Worm (Caenorhabditis elegans) whole organism, early embryonic: ENCODE measurements around the gene srx-136.

Source experiments
- B0310.2 ChIP-seq: sonication (generic microtip); optimal IDR thresholded peaks from 2 replicates; lab custom pipeline; 2016; ENCODE audit warnings: mild to moderate bottlenecking, missing genetic modification characterization, missing compliant biosample characterization
- F13C5.2 ChIP-seq: sonication (generic microtip); optimal IDR thresholded peaks from 2 replicates; lab custom pipeline; 2017; ENCODE audit warnings: mild to moderate bottlenecking, missing genetic modification characterization, inconsistent platforms, missing compliant biosample characterization
- aly-1 ChIP-seq: sonication (generic microtip); optimal IDR thresholded peaks from 2 replicates; lab custom pipeline; 2016; ENCODE audit warnings: missing genetic modification characterization, missing compliant biosample characterization
- ama-1 ChIP-seq: fragments of 150-350 bp; optimal IDR thresholded peaks from 2 replicates; lab custom pipeline; 2014
- ceh-13 ChIP-seq: fragments of 200-800 bp; sonication (Bioruptor generic); optimal IDR thresholded peaks from 2 replicates; lab custom pipeline; 2018; ENCODE audit warnings: mild to moderate bottlenecking, missing genetic modification characterization, missing compliant biosample characterization
- ceh-36 ChIP-seq: sonication (generic microtip); optimal IDR thresholded peaks from 2 replicates; lab custom pipeline; 2016; ENCODE audit warnings: missing genetic modification characterization, inconsistent platforms, missing compliant biosample characterization
- ets-7 ChIP-seq: sonication (generic microtip); optimal IDR thresholded peaks from 2 replicates; lab custom pipeline; 2016; ENCODE audit warnings: missing genotype, missing genetic modification characterization, missing compliant biosample characterization
- flt-1 ChIP-seq: fragments of 200-800 bp; sonication (Bioruptor generic); IDR thresholded peaks from 2 replicates; pipeline ENCODE4 v1.3.6; 2022; ENCODE audit warnings: missing genetic modification characterization, missing compliant biosample characterization
- hmbx-1 ChIP-seq: sonication (generic microtip); optimal IDR thresholded peaks from 2 replicates; lab custom pipeline; 2016; ENCODE audit warnings: mild to moderate bottlenecking, missing genetic modification characterization, missing compliant biosample characterization
- hmg-4 ChIP-seq: fragments of 200-800 bp; sonication (Bioruptor generic); optimal IDR thresholded peaks from 2 replicates; lab custom pipeline; 2018; ENCODE audit warnings: mild to moderate bottlenecking, missing genetic modification characterization, missing compliant biosample characterization
- hnd-1 ChIP-seq: sonication (generic microtip); optimal IDR thresholded peaks from 2 replicates; lab custom pipeline; 2016; ENCODE audit warnings: missing genetic modification characterization, missing compliant biosample characterization
- pes-1 ChIP-seq: fragments of 200-800 bp; sonication (Bioruptor generic); IDR thresholded peaks from 2 replicates; pipeline ENCODE4 v1.3.6; 2022; ENCODE audit warnings: missing genetic modification reagents, missing genetic modification characterization, missing compliant biosample characterization
- scrt-1 ChIP-seq: fragments of 200-800 bp; sonication (Bioruptor generic); IDR thresholded peaks from 2 replicates; pipeline ENCODE4 v1.3.6; 2022; ENCODE audit warnings: missing genetic modification characterization, missing compliant biosample characterization
- sea-1 ChIP-seq: fragments of 200-800 bp; sonication (Bioruptor generic); conservative IDR thresholded peaks from 2 replicates; pipeline ENCODE4 v1.3.6; 2022; ENCODE audit warnings: missing genetic modification characterization, missing compliant biosample characterization
- tbx-11 ChIP-seq: fragments of 200-800 bp; sonication (Bioruptor generic); IDR thresholded peaks from 2 replicates; pipeline ENCODE4 v1.3.6; 2022; ENCODE audit warnings: missing genetic modification characterization, missing compliant biosample characterization
- tbx-37 ChIP-seq: fragments of 200-800 bp; sonication (Bioruptor generic); conservative IDR thresholded peaks from 2 replicates; pipeline ENCODE4 v1.3.6; 2022; ENCODE audit warnings: missing genetic modification reagents, missing genetic modification characterization, missing compliant biosample characterization
- tra-4 ChIP-seq: sonication (generic microtip); optimal IDR thresholded peaks from 2 replicates; lab custom pipeline; 2017; ENCODE audit warnings: missing genetic modification characterization, missing compliant biosample characterization

Gene srx-136

DNA sequence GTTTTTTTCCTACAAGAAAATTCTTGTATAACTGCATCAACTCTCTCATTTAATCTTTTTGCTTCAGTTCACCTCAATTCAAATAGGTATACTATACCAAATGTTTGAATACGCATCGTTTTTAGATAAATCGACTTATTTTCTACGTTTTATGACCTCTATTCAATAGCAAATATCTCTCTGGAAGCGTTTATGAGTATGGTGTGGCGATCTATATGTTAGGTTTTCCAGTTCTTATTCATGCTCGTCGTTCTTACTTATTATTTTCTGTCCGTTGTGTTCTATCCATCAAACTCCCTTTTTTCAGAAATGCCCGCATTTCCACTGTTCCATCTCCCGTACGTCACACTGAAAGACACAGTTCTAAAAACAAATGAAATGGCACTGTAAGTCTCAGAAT lies 23.4 kb downstream of the srx-136 start, which contains the start of gene T22G5.3:
Gene T22G5.3 (plus strand): TSS at position 301 of the 400 bp plus-strand sequence.
- TF ChIP-seq hnd-1: no peak
- no peak for TF ChIP-seq hmbx-1 (tag; lab: Kevin White, UChicago)
- no peak for TF ChIP-seq scrt-1 (GFP tag; lab: Robert Waterston, UW)
- TF ChIP-seq ceh-13 (GFP tag; lab: Kevin White, UChicago): no peak
- no peak for TF ChIP-seq B0310.2 (tag; lab: Kevin White, UChicago)
- no peak for TF ChIP-seq pes-1 (GFP tag; lab: Robert Waterston, UW)
- no peak for TF ChIP-seq ceh-36 (tag; lab: Kevin White, UChicago)
- no peak for TF ChIP-seq tra-4 (tag; lab: Kevin White, UChicago)
- TF ChIP-seq flt-1 (GFP tag; lab: Robert Waterston, UW): no peak
- TF ChIP-seq hmg-4 (GFP tag; lab: Kevin White, UChicago): no peak
- TF ChIP-seq F13C5.2 (tag; lab: Kevin White, UChicago): no peak
- TF ChIP-seq tbx-11 (GFP tag; lab: Robert Waterston, UW): no peak
- no peak for TF ChIP-seq aly-1 (tag; lab: Kevin White, UChicago)

DNA sequence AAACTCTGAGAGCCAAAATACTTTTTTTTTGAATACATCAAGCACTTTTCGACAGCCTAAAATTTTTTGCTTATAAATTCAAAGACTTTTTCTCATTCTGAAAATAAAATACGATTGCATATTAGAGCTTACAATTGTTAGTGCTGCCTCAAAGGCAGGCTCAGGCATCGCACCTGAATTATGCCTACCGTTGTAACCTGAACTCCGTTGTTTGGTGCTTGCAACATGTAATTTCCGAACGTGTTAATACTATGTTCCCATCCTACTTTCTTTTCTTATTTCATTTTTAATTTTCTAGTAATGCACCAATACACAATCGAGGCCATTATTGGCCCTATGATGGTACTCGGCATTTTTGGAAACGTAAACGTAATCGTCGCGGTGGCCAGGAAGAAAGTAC lies 30.1 kb downstream of the srx-136 start, which contains the start of gene srsx-19:
Gene srsx-19 (plus strand): TSS at position 301 of the 400 bp plus-strand sequence.
- no peak for TF ChIP-seq hmg-4 (GFP tag; lab: Kevin White, UChicago)
- no peak for TF ChIP-seq ets-7 (tag; lab: Kevin White, UChicago)
- no peak for TF ChIP-seq aly-1 (tag; lab: Kevin White, UChicago)

DNA sequence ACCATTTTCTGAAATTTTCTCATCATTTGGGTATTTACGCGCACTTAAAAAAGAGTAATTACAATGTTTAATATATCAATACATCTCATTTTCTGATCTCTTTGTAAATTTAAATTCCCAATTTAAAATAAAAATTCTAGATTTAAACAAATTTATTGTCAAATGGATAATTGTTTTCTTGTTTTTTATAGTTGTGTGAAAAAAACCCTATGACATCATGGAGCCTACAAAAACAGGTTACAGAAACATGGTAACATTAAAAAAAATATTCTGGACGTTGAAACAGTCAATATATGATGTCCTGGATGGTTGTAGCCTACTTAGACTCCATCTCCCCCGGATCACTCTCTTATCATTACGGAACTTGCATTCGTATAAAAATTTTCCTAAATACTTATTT lies 32.3 kb downstream of the srx-136 start, which contains the start of gene spp-12:
Gene spp-12 (plus strand): TSS at position 301 of the 400 bp plus-strand sequence.
- TF ChIP-seq scrt-1 (GFP tag; lab: Robert Waterston, UW) (no peak), B0310.2 (tag; lab: Kevin White, UChicago) (no peak), hmbx-1 (tag; lab: Kevin White, UChicago) (no peak), F13C5.2 (tag; lab: Kevin White, UChicago) (no peak), hmg-4 (GFP tag; lab: Kevin White, UChicago) (no peak), tbx-37 (GFP tag; lab: Robert Waterston, UW) (no peak), flt-1 (GFP tag; lab: Robert Waterston, UW) (no peak), sea-1 (GFP tag; lab: Robert Waterston, UW) (no peak), ceh-13 (GFP tag; lab: Kevin White, UChicago) (no peak), hnd-1 (no peak), tra-4 (tag; lab: Kevin White, UChicago) (no peak), tbx-11 (GFP tag; lab: Robert Waterston, UW) (no peak), aly-1 (tag; lab: Kevin White, UChicago) (no peak), ceh-36 (tag; lab: Kevin White, UChicago) (no peak)

DNA sequence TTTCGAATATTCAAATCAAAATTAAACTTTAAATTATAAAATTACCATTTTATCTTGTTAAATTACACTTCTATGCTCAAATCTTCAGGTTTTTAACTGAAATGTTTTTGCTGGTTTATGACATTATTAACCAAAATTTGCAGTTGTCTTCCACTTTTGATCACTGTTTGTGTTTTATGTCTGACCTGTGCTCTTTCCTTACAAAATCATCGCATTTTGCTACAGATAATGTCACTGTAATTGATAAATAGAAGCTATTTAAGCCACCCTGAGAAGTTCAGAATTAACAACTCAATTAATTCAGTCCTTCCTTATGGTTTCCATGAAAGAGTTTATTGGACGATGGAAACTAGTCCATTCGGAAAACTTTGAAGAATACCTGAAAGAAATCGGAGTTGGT lies 33.2 kb downstream of the srx-136 start, which contains the start of gene lbp-8:
Gene lbp-8 (plus strand): TSS at position 301 of the 400 bp plus-strand sequence.
- TF ChIP-seq hmg-4 (GFP tag; lab: Kevin White, UChicago): no peak
- no peak for TF ChIP-seq tbx-11 (GFP tag; lab: Robert Waterston, UW)
- TF ChIP-seq scrt-1 (GFP tag; lab: Robert Waterston, UW): no peak
- TF ChIP-seq tra-4 (tag; lab: Kevin White, UChicago): no peak
- TF ChIP-seq ama-1 (lab: Kevin White, UChicago): no peak

DNA sequence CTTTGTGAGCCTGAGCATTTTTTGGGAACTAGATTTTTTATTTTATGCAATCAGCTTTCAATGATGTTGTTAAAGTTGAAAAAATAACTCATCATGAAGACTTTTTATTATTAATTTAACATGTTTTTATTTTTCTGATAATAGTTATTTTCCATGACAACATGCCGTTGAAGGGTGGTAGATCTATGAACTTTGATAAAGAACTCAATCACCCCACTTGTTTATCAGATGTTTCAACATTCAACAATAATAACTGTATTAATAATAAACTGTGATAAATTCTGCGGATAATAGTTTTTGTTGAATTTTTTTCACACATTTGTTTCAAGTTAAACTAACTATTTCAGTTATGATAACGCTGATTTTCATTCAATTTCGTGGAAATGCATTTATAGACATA lies 34.3 kb downstream of the srx-136 start:
- TF ChIP-seq ceh-36 (tag; lab: Kevin White, UChicago): no peak
- TF ChIP-seq aly-1 (tag; lab: Kevin White, UChicago): no peak
- TF ChIP-seq ceh-13 (GFP tag; lab: Kevin White, UChicago): no peak

DNA sequence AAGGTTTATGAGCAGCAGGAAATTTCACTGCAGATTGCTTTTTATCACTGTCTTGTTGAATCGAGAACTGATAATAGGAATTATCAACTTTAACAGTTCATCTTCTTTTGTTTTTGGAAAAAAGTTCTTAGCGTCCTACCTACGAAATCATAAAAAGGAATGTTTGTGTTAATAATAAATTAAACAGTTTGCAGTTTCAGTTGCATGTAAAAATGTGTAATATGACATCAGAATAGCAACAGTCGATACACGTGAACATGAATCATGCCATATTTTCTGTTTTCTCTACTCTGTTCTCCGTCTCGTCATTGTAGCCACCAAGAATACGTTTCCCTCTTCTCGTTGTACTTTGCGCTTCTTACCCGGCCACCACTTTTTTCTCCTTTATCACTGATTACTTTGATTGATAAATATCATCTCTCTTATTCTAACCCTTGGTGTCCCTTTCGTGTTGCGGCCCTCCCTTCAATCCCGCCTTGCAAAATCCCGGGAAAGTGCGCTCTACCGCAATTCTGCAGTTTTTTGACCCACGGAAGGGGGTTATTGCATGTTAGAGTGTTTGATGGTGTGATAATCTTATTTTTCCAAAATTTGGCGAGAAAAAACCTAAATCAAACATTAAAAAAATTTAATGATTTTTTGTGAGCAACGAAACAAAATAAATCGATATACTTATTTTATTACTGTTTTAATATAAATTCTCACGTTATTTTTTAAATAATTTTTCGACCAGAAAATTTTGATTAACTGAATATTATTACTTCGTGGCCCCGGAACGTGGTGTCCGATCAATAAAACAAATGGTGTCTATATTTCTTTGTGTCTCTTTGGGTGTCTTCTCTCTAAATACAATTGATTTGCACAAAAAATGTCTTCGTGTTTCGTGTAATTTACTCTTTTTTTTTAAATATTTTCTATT lies 35.5 kb downstream of the srx-136 start, which contains the start of gene sptl-3:
Gene sptl-3 (plus strand): TSS at position 869 of the 919 bp plus-strand sequence.
- no peak for TF ChIP-seq ets-7 (tag; lab: Kevin White, UChicago)
- no peak for TF ChIP-seq flt-1 (GFP tag; lab: Robert Waterston, UW)
- no peak for TF ChIP-seq ceh-13 (GFP tag; lab: Kevin White, UChicago)
- no peak for TF ChIP-seq scrt-1 (GFP tag; lab: Robert Waterston, UW)
- no peak for TF ChIP-seq sea-1 (GFP tag; lab: Robert Waterston, UW)
- TF ChIP-seq tbx-37 (GFP tag; lab: Robert Waterston, UW): no peak
- TF ChIP-seq pes-1 (GFP tag; lab: Robert Waterston, UW): no peak
- no peak for TF ChIP-seq tbx-11 (GFP tag; lab: Robert Waterston, UW)
- TF ChIP-seq hmbx-1 (tag; lab: Kevin White, UChicago): no peak
- TF ChIP-seq ceh-36 (tag; lab: Kevin White, UChicago): no peak
- TF ChIP-seq tra-4 (tag; lab: Kevin White, UChicago): no peak
- no peak for TF ChIP-seq F13C5.2 (tag; lab: Kevin White, UChicago)
- no peak for TF ChIP-seq aly-1 (tag; lab: Kevin White, UChicago)
- TF ChIP-seq hmg-4 (GFP tag; lab: Kevin White, UChicago): no peak
- TF ChIP-seq B0310.2 (tag; lab: Kevin White, UChicago): no peak
- no peak for TF ChIP-seq hnd-1
- TF ChIP-seq ama-1 (lab: Kevin White, UChicago): no peak

DNA sequence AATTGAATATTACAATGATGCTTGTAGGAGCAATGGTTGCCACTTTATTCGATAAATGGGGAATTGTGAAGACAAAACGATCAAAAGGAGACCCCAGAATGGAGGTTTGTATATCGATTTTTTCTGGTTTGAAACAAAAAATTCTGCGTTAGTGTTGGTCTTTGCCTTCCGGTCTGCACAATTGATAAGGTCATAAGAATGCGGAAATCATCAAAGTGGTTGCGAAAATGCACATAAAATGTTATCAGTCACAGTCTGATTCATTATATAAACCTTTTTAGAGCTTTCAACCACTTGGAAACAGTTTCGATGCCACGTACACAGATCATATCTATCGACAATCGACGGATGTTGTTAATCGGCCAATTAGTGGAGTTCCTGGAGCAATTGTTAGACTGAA lies 36.4 kb downstream of the srx-136 start:
- TF ChIP-seq ets-7 (tag; lab: Kevin White, UChicago) (no peak), pes-1 (GFP tag; lab: Robert Waterston, UW) (no peak), ceh-13 (GFP tag; lab: Kevin White, UChicago) (no peak), B0310.2 (tag; lab: Kevin White, UChicago) (no peak), sea-1 (GFP tag; lab: Robert Waterston, UW) (no peak), F13C5.2 (tag; lab: Kevin White, UChicago) (no peak), flt-1 (GFP tag; lab: Robert Waterston, UW) (no peak), aly-1 (tag; lab: Kevin White, UChicago) (no peak), tbx-37 (GFP tag; lab: Robert Waterston, UW) (no peak), hmbx-1 (tag; lab: Kevin White, UChicago) (no peak), hmg-4 (GFP tag; lab: Kevin White, UChicago) (no peak), ama-1 (lab: Kevin White, UChicago) (no peak)
